Worm (Caenorhabditis elegans): ENCODE data around the gene C33G3.6.

C33G3.6 gene

ce11 chrX:14084230-14084629 lies at the start of gene C33G3.6:
TSS of gene C33G3.6 (minus strand) at chrX:14084330.
- TF ChIP-seq hlh-1 (tag; optimal IDR thresholded peaks at IDR 0.05) (peak; percentile 16), mep-1 (tag; optimal IDR thresholded peaks at IDR 0.05) (no peak)

- TF ChIP-seq hlh-1 (tag; optimal IDR thresholded peaks at IDR 0.05) (no peak), pha-4 (tag; optimal IDR thresholded peaks at IDR 0.05) (no peak), ceh-43 (GFP tag; optimal IDR thresholded peaks at IDR 0.05) (no peak), nhr-237 (tag; optimal IDR thresholded peaks at IDR 0.05) (no peak), bed-3 (GFP tag; optimal IDR thresholded peaks at IDR 0.05) (no peak), ceh-39 (tag; optimal IDR thresholded peaks at IDR 0.05) (no peak)
Observed at ce11 chrX:14132677-14133076, 48.5 kb upstream of the C33G3.6 start.

- TF ChIP-seq elt-1 (tag; optimal IDR thresholded peaks at IDR 0.05; ENCODE audit: borderline replicate concordance, insufficient read depth) (no peak), tbx-8 (GFP tag; optimal IDR thresholded peaks at IDR 0.05) (no peak), nhr-12 (tag; optimal IDR thresholded peaks at IDR 0.05) (no peak), nhr-2 (tag; optimal IDR thresholded peaks at IDR 0.05) (no peak), mep-1 (tag; optimal IDR thresholded peaks at IDR 0.05) (no peak), lin-13 (tag; optimal IDR thresholded peaks at IDR 0.05) (no peak), ceh-83 (GFP tag; optimal IDR thresholded peaks at IDR 0.05) (no peak), mls-2 (tag; optimal IDR thresholded peaks at IDR 0.05) (no peak), nhr-237 (tag; optimal IDR thresholded peaks at IDR 0.05) (no peak), hlh-1 (tag; optimal IDR thresholded peaks at IDR 0.05) (no peak)
Observed at ce11 chrX:14131476-14131875, 47.3 kb upstream of the C33G3.6 start.

- TF ChIP-seq mab-5 (tag; optimal IDR thresholded peaks at IDR 0.05) = no peak
- TF ChIP-seq bed-3 (GFP tag; optimal IDR thresholded peaks at IDR 0.05) = no peak
- no peak for TF ChIP-seq unc-62 (GFP tag; optimal IDR thresholded peaks at IDR 0.05)
- TF ChIP-seq ceh-43 (GFP tag; optimal IDR thresholded peaks at IDR 0.05) = no peak
- TF ChIP-seq sptf-1 (tag; optimal IDR thresholded peaks at IDR 0.05) = peak; percentile 3
- no peak for TF ChIP-seq ztf-11 (tag; optimal IDR thresholded peaks at IDR 0.05)
- TF ChIP-seq ces-1 (GFP tag; optimal IDR thresholded peaks at IDR 0.05) = no peak
- no peak for TF ChIP-seq unc-120 (tag; optimal IDR thresholded peaks at IDR 0.05; ENCODE audit: poor library complexity, severe bottlenecking)
Observed at ce11 chrX:14127291-14127922, 43.3 kb upstream of the C33G3.6 start, which contains the start of gene F28H6.4. TSS of gene F28H6.4 (plus strand) at chrX:14127872.

- TF ChIP-seq unc-120 (tag; optimal IDR thresholded peaks at IDR 0.05; ENCODE audit: poor library complexity, severe bottlenecking) = no peak
Observed at ce11 chrX:14125870-14126269, 41.7 kb upstream of the C33G3.6 start, which contains the start of gene F28H6.6. TSS of gene F28H6.6 (minus strand) at chrX:14125879.

- no peak for TF ChIP-seq pha-4 (tag; optimal IDR thresholded peaks at IDR 0.05)
- TF ChIP-seq lsy-2 (tag; optimal IDR thresholded peaks at IDR 0.05) = no peak
- TF ChIP-seq flh-1 (GFP tag; optimal IDR thresholded peaks at IDR 0.05) = no peak
- TF ChIP-seq bed-3 (GFP tag; optimal IDR thresholded peaks at IDR 0.05) = no peak
- no peak for TF ChIP-seq ceh-43 (GFP tag; optimal IDR thresholded peaks at IDR 0.05)
- TF ChIP-seq ztf-11 (tag; optimal IDR thresholded peaks at IDR 0.05) = no peak
Observed at ce11 chrX:14118762-14119161, 34.6 kb upstream of the C33G3.6 start.

- TF ChIP-seq drap-1 (GFP tag; optimal IDR thresholded peaks at IDR 0.05) (peak; percentile 93), unc-62 (GFP tag; optimal IDR thresholded peaks at IDR 0.05) (peak; percentile 40), flh-1 (GFP tag; optimal IDR thresholded peaks at IDR 0.05) (peak; percentile 82), nhr-76 (tag; optimal IDR thresholded peaks at IDR 0.05) (no peak), nhr-12 (tag; optimal IDR thresholded peaks at IDR 0.05) (no peak), nhr-28 (tag; optimal IDR thresholded peaks at IDR 0.05) (no peak), mls-2 (tag; optimal IDR thresholded peaks at IDR 0.05) (peak; percentile 97), nhr-2 (tag; optimal IDR thresholded peaks at IDR 0.05) (no peak), elt-1 (tag; optimal IDR thresholded peaks at IDR 0.05; ENCODE audit: borderline replicate concordance, insufficient read depth) (no peak), lin-13 (tag; optimal IDR thresholded peaks at IDR 0.05) (peak; percentile 39), ces-1 (GFP tag; optimal IDR thresholded peaks at IDR 0.05) (no peak), M03D4.4 (tag; optimal IDR thresholded peaks at IDR 0.05) (peak; percentile 95), unc-120 (tag; optimal IDR thresholded peaks at IDR 0.05; ENCODE audit: poor library complexity, severe bottlenecking) (peak; percentile 90), mab-5 (tag; optimal IDR thresholded peaks at IDR 0.05) (no peak), blmp-1 (tag; optimal IDR thresholded peaks at IDR 0.05) (peak; percentile 76), unc-39 (tag; optimal IDR thresholded peaks at IDR 0.05) (no peak), lin-32 (GFP tag; optimal IDR thresholded peaks at IDR 0.05) (peak; percentile 90), cnd-1 (tag; optimal IDR thresholded peaks at IDR 0.05) (peak; percentile 95), elt-3 (tag; optimal IDR thresholded peaks at IDR 0.05) (no peak), ham-2 (GFP tag; optimal IDR thresholded peaks at IDR 0.05) (peak; percentile 82), mep-1 (tag; optimal IDR thresholded peaks at IDR 0.05) (no peak), bed-3 (GFP tag; optimal IDR thresholded peaks at IDR 0.05) (peak; percentile 84), nhr-237 (tag; optimal IDR thresholded peaks at IDR 0.05) (no peak), tbx-8 (GFP tag; optimal IDR thresholded peaks at IDR 0.05) (peak; percentile 89), lsy-2 (tag; optimal IDR thresholded peaks at IDR 0.05) (no peak), sptf-1 (tag; optimal IDR thresholded peaks at IDR 0.05) (peak; percentile 96), zip-8 (tag; optimal IDR thresholded peaks at IDR 0.05) (no peak)
Observed at ce11 chrX:14115480-14116161, 31.5 kb upstream of the C33G3.6 start, which contains the start of gene F28H6.7. TSS of gene F28H6.7 (plus strand) at chrX:14116111.

Measured in whole organism, mixed stage, embryonic.